Fruit fly (Drosophila melanogaster) whole organism, adult: ENCODE data around the gene CG14431.

Experiments
- CG11617 ChIP-seq: fragments of 200-800 bp; sonication (Bioruptor generic); optimal IDR thresholded peaks from 2 replicates; lab custom pipeline; 2017; ENCODE audit warnings: mild to moderate bottlenecking, missing biosample characterization, missing genetic modification reagents, missing genetic modification characterization
- CG12768 ChIP-seq: fragments of 200-800 bp; sonication (Bioruptor generic); optimal IDR thresholded peaks from 2 replicates; lab custom pipeline; 2017; ENCODE audit warnings: missing biosample characterization, missing genetic modification characterization, mild to moderate bottlenecking, moderate library complexity, missing genetic modification reagents
- CG14711 ChIP-seq: fragments of 200-800 bp; sonication (Bioruptor generic); optimal IDR thresholded peaks from 2 replicates; lab custom pipeline; 2018; ENCODE audit warnings: missing biosample characterization, mild to moderate bottlenecking, missing genetic modification characterization, moderate library complexity
- CG1620 ChIP-seq: fragments of 200-800 bp; sonication (Bioruptor generic); optimal IDR thresholded peaks from 2 replicates; lab custom pipeline; 2016; ENCODE audit warnings: missing biosample characterization, missing genetic modification characterization
- CG33017 ChIP-seq: fragments of 200-800 bp; sonication (Bioruptor generic); optimal IDR thresholded peaks from 2 replicates; lab custom pipeline; 2018; ENCODE audit warnings: missing biosample characterization, mild to moderate bottlenecking, missing genetic modification characterization, moderate library complexity
- CG5204 ChIP-seq: fragments of 200-800 bp; sonication (Bioruptor generic); optimal IDR thresholded peaks from 2 replicates; lab custom pipeline; 2016; ENCODE audit warnings: missing biosample characterization, missing genetic modification characterization
- CG7045 ChIP-seq: fragments of 200-800 bp; sonication (Bioruptor generic); optimal IDR thresholded peaks from 2 replicates; lab custom pipeline; 2017; ENCODE audit warnings: missing biosample characterization, mild to moderate bottlenecking, missing genetic modification characterization
- CG7101 ChIP-seq: fragments of 200-800 bp; sonication (Bioruptor generic); optimal IDR thresholded peaks from 2 replicates; lab custom pipeline; 2018; ENCODE audit warnings: missing biosample characterization, mild to moderate bottlenecking, missing genetic modification characterization, moderate library complexity
- Clk ChIP-seq: fragments of 200-800 bp; sonication (Bioruptor generic); optimal IDR thresholded peaks from 2 replicates; lab custom pipeline; 2017; ENCODE audit warnings: missing biosample characterization, missing genetic modification characterization
- Crg-1 ChIP-seq: fragments of 200-800 bp; sonication (Bioruptor generic); optimal IDR thresholded peaks from 2 replicates; lab custom pipeline; 2016; ENCODE audit warnings: missing biosample characterization, missing genetic modification characterization
- Hr96 ChIP-seq: fragments of 200-800 bp; sonication (Bioruptor generic); optimal IDR thresholded peaks from 2 replicates; lab custom pipeline; 2016; ENCODE audit warnings: missing biosample characterization, missing genetic modification characterization
- Mnt ChIP-seq: fragments of 200-800 bp; sonication (Bioruptor generic); optimal IDR thresholded peaks from 2 replicates; lab custom pipeline; 2016; ENCODE audit warnings: missing biosample characterization, mild to moderate bottlenecking, missing genetic modification characterization
- bab1 ChIP-seq: fragments of 200-800 bp; sonication (Bioruptor generic); optimal IDR thresholded peaks from 3 replicates; lab custom pipeline; 2019; ENCODE audit warnings: missing biosample characterization, mild to moderate bottlenecking, missing genetic modification characterization, moderate library complexity
- cic ChIP-seq: fragments of 200-800 bp; sonication (Bioruptor generic); optimal IDR thresholded peaks from 2 replicates; lab custom pipeline; 2017; ENCODE audit warnings: missing biosample characterization, mild to moderate bottlenecking, missing genetic modification characterization, moderate library complexity
- cnc ChIP-seq, 2 experiments: fragments of >200 bp; optimal IDR thresholded peaks; 2 replicates each; lab custom pipeline; 2017
- kay ChIP-seq: fragments of 200-800 bp; sonication (Bioruptor generic); peaks from one replicate; lab custom pipeline; 2016; ENCODE audit warnings: missing biosample characterization, missing genetic modification characterization, borderline replicate concordance
- ovo ChIP-seq: fragments of 200-800 bp; sonication (Bioruptor generic); optimal IDR thresholded peaks from 2 replicates; lab custom pipeline; 2016; ENCODE audit warnings: missing biosample characterization, missing genetic modification characterization
- pad ChIP-seq: fragments of 200-800 bp; sonication (Bioruptor generic); optimal IDR thresholded peaks from 3 replicates; lab custom pipeline; 2017; ENCODE audit warnings: missing biosample characterization, missing genetic modification characterization, mild to moderate bottlenecking, moderate library complexity, missing genetic modification reagents
- tj ChIP-seq: fragments of 200-800 bp; sonication (Bioruptor generic); optimal IDR thresholded peaks from 3 replicates; lab custom pipeline; 2017; ENCODE audit warnings: missing biosample characterization, mild to moderate bottlenecking, missing genetic modification characterization, moderate library complexity
- toe ChIP-seq: fragments of 200-800 bp; sonication (Bioruptor generic); optimal IDR thresholded peaks from 2 replicates; lab custom pipeline; 2016; ENCODE audit warnings: missing biosample characterization, missing genetic modification characterization

The CG14431 gene

DNA sequence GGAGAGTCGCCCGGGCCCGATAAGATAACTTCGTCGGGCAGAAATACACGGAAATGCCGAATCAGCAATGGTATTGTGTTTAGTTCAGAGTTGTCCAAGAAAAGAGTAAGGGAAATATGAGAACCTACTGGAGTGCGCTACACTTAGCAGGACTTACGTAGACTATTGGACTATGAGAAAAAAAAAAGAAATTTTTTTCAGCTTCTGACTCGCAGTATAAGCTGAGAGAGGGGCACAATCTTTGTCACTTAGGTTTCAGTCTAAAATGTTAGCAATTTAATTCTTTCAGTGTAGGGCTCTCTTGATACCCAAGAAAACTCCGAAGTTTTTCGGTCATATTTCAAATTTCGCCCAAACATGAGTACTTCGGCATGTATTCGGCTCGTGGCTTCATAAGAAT, 85.7 kb downstream of the CG14431 start:
- TF ChIP-seq CG33017 (no peak), CG12768 (GFP tag; lab: Kevin White, UChicago) (no peak), CG5204 (GFP tag; lab: Kevin White, UChicago) (peak; percentile 32), CG1620 (GFP tag; lab: Kevin White, UChicago) (peak; percentile 83), pad (GFP tag; lab: Kevin White, UChicago) (peak; percentile 78), cic (no peak), CG7045 (peak; percentile 11), CG14711 (tag; lab: Kevin White, UChicago) (peak; percentile 84), toe (GFP tag; lab: Kevin White, UChicago) (no peak), ovo (GFP tag; lab: Kevin White, UChicago) (peak; percentile 23), Hr96 (peak; percentile 85), CG11617 (GFP tag; lab: Kevin White, UChicago) (peak; percentile 78), Clk (no peak), bab1 (GFP tag; lab: Kevin White, UChicago) (peak; percentile 89), cnc (optimal IDR thresholded peaks at IDR 0.05; lab: Kevin White, UChicago) (no peak), Crg-1 (GFP tag; lab: Kevin White, UChicago) (peak; percentile 54), tj (GFP tag; lab: Kevin White, UChicago) (peak; percentile 95), Mnt (GFP tag; lab: Kevin White, UChicago) (peak; percentile 81), CG7101 (peak; percentile 92), kay (no peak)

- peak; percentile 6 for TF ChIP-seq Mnt (GFP tag; lab: Kevin White, UChicago)
- peak; percentile 8 for TF ChIP-seq CG7101
- TF ChIP-seq cnc (optimal IDR thresholded peaks at IDR 0.05; lab: Kevin White, UChicago), result no peak
- no peak for TF ChIP-seq Clk
- TF ChIP-seq kay, result peak; percentile 54
- TF ChIP-seq tj (GFP tag; lab: Kevin White, UChicago), result no peak
- TF ChIP-seq Crg-1 (GFP tag; lab: Kevin White, UChicago), result peak; percentile 29
- no peak for TF ChIP-seq bab1 (GFP tag; lab: Kevin White, UChicago)
These were observed 86.5 kb downstream of the CG14431 start for dm6 chrX:6994473-6995179.

DNA sequence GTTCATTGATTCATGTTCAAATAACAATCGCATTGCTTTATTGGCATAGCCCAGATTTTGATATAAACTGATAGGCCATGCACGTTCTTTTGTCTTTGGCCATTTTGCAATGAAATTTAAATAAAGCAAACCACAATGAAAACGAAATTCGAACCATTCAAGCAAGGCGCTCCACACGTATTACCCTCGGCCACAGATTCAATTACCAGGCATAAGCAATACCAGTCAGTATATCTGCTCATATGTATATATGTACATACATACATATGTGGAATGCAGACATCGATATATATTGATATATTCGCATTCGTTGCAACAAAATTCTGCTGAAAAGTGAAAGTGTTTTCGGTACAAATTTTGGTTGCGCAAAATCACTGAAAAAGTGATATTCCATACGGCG, 87.2 kb downstream of the CG14431 start:
- TF ChIP-seq tj (GFP tag; lab: Kevin White, UChicago) (peak; percentile 97), CG1620 (GFP tag; lab: Kevin White, UChicago) (no peak)

DNA sequence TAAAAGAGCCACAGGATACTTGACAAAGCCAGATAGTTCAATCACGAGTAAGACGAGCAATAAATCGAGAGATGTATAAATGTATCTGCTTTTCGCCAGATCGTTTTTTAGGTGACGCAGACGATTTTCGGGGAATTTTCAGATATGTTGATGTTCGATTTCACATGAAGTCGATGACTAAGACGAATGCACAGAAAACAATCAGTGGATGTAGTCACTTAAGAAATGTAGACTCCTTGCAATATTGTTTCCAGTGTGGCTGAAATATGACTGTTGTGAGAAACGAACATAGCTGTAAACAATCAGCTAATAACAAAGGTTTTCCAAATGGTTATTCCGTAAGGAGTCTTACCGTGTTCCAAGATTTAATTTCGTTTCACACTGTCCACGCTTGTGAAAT, 88.1 kb downstream of the CG14431 start:
- TF ChIP-seq Clk, result no peak
- TF ChIP-seq CG7101, result no peak
- TF ChIP-seq tj (GFP tag; lab: Kevin White, UChicago), result no peak
- no peak for TF ChIP-seq ovo (GFP tag; lab: Kevin White, UChicago)
- no peak for TF ChIP-seq CG33017
- TF ChIP-seq pad (GFP tag; lab: Kevin White, UChicago), result no peak
- TF ChIP-seq kay, result no peak
- TF ChIP-seq cic, result no peak

DNA sequence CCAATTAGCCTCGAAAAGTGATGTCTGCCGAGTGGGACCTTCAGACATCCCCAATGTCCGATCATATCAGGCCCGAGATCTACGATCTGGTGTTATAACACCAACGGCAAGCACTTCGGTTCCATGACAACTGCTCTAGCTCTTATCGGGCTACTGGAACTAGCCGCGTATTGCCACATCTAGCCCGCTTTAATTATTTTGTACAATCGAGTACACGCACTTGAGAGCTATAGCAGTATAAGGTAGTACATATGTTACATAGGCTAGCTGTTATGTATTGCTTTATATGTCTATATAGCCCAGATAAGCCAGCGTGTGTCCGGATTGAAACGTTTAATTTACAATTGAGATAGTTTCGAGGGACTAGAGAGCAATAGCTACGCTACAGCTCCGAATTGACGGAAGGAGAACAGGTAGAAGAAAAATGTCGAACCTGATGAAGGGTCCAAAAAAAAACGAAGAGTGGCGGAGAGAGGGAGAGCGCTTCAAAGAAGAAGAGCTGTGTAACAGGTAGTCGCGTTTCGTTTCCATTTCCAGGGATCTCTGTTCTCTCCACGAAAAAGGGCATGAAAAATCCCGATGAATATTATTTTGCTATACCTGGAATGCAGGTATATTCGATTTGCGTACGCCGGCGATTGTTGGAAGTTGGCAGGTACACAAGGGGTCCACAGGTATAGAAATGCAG, 89.0 kb downstream of the CG14431 start:
- TF ChIP-seq toe (GFP tag; lab: Kevin White, UChicago), result no peak
- no peak for TF ChIP-seq CG7101
- TF ChIP-seq CG5204 (GFP tag; lab: Kevin White, UChicago), result no peak
- no peak for TF ChIP-seq CG11617 (GFP tag; lab: Kevin White, UChicago)
- TF ChIP-seq CG12768 (GFP tag; lab: Kevin White, UChicago), result no peak

dm6 chrX:6997653-6998491, 89.8 kb downstream of the CG14431 start:
- TF ChIP-seq CG12768 (GFP tag; lab: Kevin White, UChicago), result no peak
- no peak for TF ChIP-seq toe (GFP tag; lab: Kevin White, UChicago)
- TF ChIP-seq CG1620 (GFP tag; lab: Kevin White, UChicago), result peak; percentile 29
- TF ChIP-seq CG14711 (tag; lab: Kevin White, UChicago), result peak; percentile 50
- peak; percentile 8 for TF ChIP-seq CG11617 (GFP tag; lab: Kevin White, UChicago)
- TF ChIP-seq bab1 (GFP tag; lab: Kevin White, UChicago), result peak; percentile 55
- no peak for TF ChIP-seq Mnt (GFP tag; lab: Kevin White, UChicago)
- no peak for TF ChIP-seq pad (GFP tag; lab: Kevin White, UChicago)
- TF ChIP-seq CG5204 (GFP tag; lab: Kevin White, UChicago), result peak; percentile 50
- TF ChIP-seq Crg-1 (GFP tag; lab: Kevin White, UChicago), result no peak
- TF ChIP-seq CG33017, result no peak
